Worm (Caenorhabditis elegans) whole organism, late embryonic: Measurements from ENCODE around the gene C18A11.3.

Source experiments
- ama-1 ChIP-seq: fragments of 150-350 bp; optimal IDR thresholded peaks from 2 replicates; lab custom pipeline; 2014
- dmd-4 ChIP-seq: sonication (generic microtip); optimal IDR thresholded peaks from 2 replicates; lab custom pipeline; 2016; ENCODE audit warnings: borderline replicate concordance, missing genetic modification characterization, missing compliant biosample characterization
- npax-4 ChIP-seq: sonication (generic microtip); optimal IDR thresholded peaks from 2 replicates; lab custom pipeline; 2016; ENCODE audit warnings: missing genetic modification characterization, missing compliant biosample characterization
- pqm-1 ChIP-seq: sonication (generic microtip); optimal IDR thresholded peaks from 2 replicates; lab custom pipeline; 2016; ENCODE audit warnings: missing genetic modification characterization, missing compliant biosample characterization
- unc-86 ChIP-seq: sonication (generic microtip); optimal IDR thresholded peaks from 2 replicates; lab custom pipeline; 2016; ENCODE audit warnings: missing genetic modification characterization, missing compliant biosample characterization

- TF ChIP-seq dmd-4 (no peak), npax-4 (tag; lab: Kevin White, UChicago) (no peak), unc-86 (tag; lab: Kevin White, UChicago) (no peak), pqm-1 (tag; lab: Kevin White, UChicago) (no peak), ama-1 (lab: Kevin White, UChicago) (no peak)
Observed at ce11 chrX:8107921-8108320, 47.0 kb downstream of the C18A11.3 start, which contains the start of gene K07E3.9.
